Worm (Caenorhabditis elegans) whole organism, L4/young adult: Measurements from ENCODE around the gene F11F1.1.
A peak's percentile ranks its signal among the peaks of the same experiment; 100 is the strongest.
"Not testable (repeated sequence)": the region's sequence is repeated elsewhere in the genome, so short reads cannot be mapped to it uniquely, and the experiment has no call there.

Experiments
- W03F9.2 ChIP-seq: fragments of 150-350 bp; optimal IDR thresholded peaks from 2 replicates; lab custom pipeline; 2014; ENCODE audit warnings: missing biosample characterization, missing genetic modification characterization
- dao-5 ChIP-seq: sonication (generic microtip); optimal IDR thresholded peaks from 2 replicates; lab custom pipeline; 2016; ENCODE audit warnings: missing genotype, missing genetic modification characterization, moderate library complexity, missing compliant biosample characterization
- him-1 ChIP-seq: sonication (generic microtip); optimal IDR thresholded peaks from 2 replicates; lab custom pipeline; 2016; ENCODE audit warnings: missing genotype, missing genetic modification reagents, missing genetic modification characterization, missing compliant biosample characterization

Gene F11F1.1

DNA sequence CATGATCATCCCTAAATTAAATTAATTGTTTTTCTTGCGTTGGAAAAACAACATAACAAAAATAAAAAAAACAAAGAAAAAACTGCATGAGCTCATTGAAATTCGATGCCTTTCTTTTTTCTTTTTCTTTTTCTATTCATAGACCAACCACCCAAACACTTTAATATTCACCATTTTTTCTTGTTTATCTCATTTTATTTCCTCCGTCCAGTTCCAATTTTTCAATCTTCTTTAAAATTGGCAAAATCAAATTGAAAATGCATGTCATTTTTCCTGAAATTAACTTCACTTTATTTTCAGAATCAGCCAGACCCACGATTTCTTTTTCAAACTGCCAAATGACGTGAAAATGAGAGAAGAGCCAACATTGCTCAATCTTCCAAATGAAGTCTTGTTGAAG, 9.5 kb upstream of the F11F1.1 start, which contains the start of gene T03F6.4:
T03F6.4 (plus strand) TSS at position 301 of the 400 bp plus-strand sequence.
- no peak for TF ChIP-seq dao-5
- TF ChIP-seq him-1, result no peak
- TF ChIP-seq W03F9.2 (tag; lab: Kevin White, UChicago), result no peak

DNA sequence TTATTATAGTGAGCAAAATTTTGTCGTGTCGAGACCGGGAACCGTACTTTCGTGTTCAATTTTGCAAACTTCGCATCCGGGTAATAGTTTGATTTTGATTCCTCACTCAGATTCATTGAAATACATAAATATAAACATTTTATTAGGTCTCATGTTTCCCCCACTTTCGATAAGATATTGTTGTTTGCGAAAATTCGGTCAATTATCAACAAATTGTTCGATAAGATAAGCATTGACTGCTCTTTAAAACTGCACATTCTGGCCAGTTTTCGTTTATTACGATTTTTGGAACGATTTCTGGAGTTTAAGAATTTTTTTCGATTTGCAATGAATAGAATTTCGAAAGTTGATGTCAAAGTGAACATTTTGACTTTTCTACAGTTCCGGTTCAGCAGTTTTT, 6.7 kb upstream of the F11F1.1 start:
- no peak for TF ChIP-seq dao-5
- TF ChIP-seq him-1, result no peak
- no peak for TF ChIP-seq W03F9.2 (tag; lab: Kevin White, UChicago)

DNA sequence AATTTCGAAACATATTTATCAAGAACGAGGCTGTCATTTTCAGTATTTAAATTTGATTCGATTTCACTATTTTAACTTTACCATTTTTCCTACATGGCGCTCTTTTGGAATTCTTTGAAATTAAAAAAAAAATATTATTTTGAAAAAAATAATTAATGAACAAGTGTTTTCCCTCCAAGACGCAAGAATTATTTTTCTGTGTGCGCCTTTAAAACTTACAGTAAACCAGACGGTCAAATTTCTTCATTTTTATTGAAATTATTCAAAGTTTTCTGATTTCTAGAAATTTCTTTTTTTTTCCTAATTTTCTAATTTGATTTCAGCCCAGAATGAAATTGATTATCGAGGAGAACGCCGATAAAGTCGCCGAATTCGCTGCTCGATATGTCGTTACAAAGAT, 6.3 kb upstream of the F11F1.1 start, which contains the start of gene T03F6.3:
T03F6.3 (plus strand) TSS at position 318 of the 400 bp plus-strand sequence.
- TF ChIP-seq dao-5 (no peak), W03F9.2 (tag; lab: Kevin White, UChicago) (no peak), him-1 (no peak)

DNA sequence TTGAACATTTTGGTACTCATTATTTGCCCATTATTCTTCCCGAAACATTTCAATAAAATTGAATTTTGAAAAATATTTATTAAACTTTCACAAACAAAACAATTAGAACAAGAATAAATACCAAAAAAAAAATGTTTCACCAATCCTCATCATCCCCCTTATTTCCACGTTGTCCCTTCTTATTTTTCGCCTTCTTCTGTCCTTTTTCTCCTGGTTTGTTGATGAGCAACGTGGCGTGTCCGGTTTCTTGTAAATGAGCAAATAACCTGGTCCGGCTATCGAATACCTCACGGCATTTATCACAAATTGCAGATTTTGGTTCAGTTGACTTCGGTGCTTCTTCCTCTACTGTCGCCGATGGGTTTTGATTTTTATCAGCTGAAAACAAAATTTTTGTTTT, 4.6 kb upstream of the F11F1.1 start:
- TF ChIP-seq him-1, result no peak
- TF ChIP-seq dao-5, result no peak
- TF ChIP-seq W03F9.2 (tag; lab: Kevin White, UChicago), result no peak

DNA sequence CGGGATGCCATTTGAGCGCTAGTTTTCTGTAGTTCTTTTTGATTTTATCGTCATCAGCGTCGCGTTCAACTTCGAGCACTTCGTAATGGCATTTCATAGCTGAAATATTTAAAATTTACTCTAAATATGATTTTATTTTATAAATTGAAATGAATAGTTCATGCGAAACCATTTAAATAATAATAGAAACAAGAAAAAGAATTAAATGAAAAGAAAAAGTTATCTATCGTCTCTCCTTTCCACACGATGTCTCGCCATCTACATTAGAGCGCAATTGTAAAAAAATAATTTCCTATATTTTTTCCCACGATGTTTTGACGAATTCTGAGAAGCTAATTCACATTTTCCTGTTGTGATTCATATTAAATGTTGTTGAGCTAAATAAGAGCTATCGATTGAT, 2.1 kb upstream of the F11F1.1 start, which contains the start of gene dnj-17:
dnj-17 (minus strand) TSS at position 101 of the 400 bp plus-strand sequence.
- TF ChIP-seq him-1 (no peak), W03F9.2 (tag; lab: Kevin White, UChicago) (no peak), dao-5 (no peak)

DNA sequence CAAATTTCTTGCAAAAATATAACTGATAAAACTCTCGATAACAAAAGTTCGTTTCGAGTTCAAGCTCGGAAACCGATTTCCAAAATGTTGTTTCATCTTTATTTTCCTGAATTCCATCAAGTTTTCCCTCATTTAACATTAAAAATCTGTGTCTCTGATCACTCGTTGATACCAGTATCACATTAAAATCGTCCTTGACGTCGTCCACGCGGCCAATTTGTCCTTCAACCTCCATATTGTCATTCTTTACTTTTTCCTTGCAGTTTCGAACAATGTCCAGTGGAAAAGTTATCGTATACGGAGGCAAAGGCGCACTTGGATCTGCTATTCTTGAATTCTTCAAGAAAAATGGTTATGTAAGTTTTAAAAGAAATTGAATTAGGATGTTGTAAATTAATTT, 1.7 kb upstream of the F11F1.1 start, which contains the start of gene qdpr-1:
qdpr-1 (plus strand) TSS at position 264 of the 400 bp plus-strand sequence.
- TF ChIP-seq W03F9.2 (tag; lab: Kevin White, UChicago), result no peak
- no peak for TF ChIP-seq him-1
- TF ChIP-seq dao-5, result no peak

DNA sequence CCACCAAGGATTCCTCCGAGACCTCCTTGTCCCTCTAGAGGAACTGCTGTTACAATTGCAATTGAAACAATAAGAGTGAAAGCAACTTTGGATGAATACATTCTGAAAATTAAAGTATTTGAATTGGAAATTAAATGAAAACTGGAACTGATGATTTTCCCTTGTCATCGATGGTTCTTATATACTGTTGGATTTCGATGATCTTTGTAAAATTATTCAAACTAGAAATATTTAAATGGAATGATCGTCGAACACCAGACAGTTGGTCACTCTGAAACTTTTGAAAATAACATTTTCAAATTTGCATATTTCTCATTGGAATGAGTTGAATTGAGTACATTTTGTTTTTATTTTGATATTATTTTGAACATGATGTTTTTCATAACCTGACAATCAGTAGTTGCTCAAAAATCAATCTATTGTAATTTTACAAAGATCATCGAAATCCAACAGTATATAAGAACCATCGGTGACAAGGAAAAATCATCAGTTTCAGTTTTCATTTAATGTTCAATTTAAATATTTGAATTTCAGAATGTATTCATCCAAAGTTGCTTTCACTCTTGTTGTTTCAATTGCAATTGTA, 6.4 kb downstream of the F11F1.1 start, which contains the start of the genes srlf-9 and srlf-10:
srlf-9 (minus strand) TSS at position 101 of the 586 bp plus-strand sequence.
srlf-10 (plus strand) TSS at position 536 of the 586 bp plus-strand sequence.
- TF ChIP-seq him-1; W03F9.2 (tag; lab: Kevin White, UChicago); dao-5: not testable (repeated sequence)

DNA sequence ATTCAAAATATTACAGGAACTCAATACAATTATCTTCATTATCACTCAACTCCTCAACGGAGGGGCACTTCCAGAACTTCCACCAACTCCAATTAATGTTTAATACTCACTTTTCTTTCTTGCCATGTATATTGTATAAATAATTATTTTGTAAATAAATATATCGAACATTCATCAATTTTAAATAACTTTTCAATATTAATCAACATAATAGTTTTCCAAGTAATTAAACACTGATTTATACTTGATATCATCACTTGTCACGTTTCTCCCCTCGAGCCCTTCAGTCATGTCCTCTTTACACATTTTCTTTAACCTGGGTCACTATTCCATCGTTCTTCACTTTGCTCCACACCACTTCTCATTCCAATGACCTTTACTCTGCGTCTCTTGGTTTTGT, 7.6 kb downstream of the F11F1.1 start, which contains the start of gene mig-18:
mig-18 (plus strand) TSS at position 301 of the 400 bp plus-strand sequence.
- TF ChIP-seq dao-5, result no peak
- no peak for TF ChIP-seq him-1
- TF ChIP-seq W03F9.2 (tag; lab: Kevin White, UChicago), result no peak

DNA sequence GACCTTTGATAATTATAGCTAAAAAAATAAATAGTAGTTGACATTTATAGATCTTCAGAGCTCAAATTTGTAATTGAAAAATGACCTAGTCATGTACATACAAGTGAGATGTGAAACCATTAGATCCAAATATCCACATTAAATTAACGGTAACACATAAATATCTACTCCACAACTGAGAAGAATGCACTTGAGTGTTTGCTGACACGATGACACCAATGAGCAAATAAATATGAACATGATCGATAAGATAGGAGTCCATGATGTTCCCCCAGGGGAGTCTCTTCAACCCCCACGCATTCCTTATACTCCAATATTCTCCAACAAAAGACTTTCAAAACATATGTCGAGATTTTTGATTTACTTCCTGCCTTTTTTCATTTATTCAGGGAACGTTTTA, 9.1 kb downstream of the F11F1.1 start, which contains the start of gene ttr-52:
ttr-52 (plus strand) TSS at position 301 of the 400 bp plus-strand sequence.
- no peak for TF ChIP-seq him-1
- no peak for TF ChIP-seq dao-5
- TF ChIP-seq W03F9.2 (tag; lab: Kevin White, UChicago), result no peak

DNA sequence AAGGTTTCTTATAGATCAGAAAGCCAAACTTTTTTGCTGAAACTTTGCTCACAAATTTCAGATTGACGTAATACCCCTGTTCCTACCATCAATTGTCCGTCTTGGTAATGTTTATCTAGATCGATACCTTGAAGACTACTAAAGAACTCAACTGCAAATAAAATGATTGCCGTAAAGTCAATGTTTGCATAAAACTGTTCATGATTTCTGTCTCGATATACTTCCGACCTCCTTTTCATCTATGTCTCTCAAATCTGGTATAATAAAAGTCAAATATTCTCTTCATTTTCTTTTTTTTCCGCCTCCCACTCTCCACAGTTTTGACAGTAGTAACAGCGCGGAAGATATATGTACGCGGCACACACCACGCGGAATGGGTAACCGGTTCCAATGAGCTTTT, 10.1 kb downstream of the F11F1.1 start, which contains the start of gene nas-1:
nas-1 (plus strand) TSS at position 301 of the 400 bp plus-strand sequence.
- TF ChIP-seq dao-5 (no peak), W03F9.2 (tag; lab: Kevin White, UChicago) (no peak), him-1 (no peak)

DNA sequence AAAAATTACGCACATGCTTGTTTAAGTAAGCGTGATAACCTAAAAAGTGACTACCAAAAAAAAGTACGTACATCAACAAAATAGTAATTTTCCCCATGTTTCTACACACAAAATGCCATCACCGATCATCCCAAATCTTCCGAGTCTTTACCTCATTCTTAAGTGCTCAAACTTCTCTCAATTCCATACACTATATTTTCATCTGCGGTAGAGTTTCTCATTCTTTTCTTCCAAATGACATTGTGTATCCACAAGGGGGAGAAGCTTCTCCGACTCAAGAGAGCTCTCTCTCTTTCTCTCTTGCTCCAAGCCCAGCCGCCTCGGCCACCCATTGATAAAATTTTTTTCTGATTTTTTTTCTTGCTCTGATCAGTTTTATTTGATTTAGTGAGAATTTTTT, 14.1 kb downstream of the F11F1.1 start, which contains the start of gene myo-6:
myo-6 (plus strand) TSS at position 301 of the 400 bp plus-strand sequence.
- TF ChIP-seq dao-5, result no peak
- TF ChIP-seq W03F9.2 (tag; lab: Kevin White, UChicago), result no peak
- TF ChIP-seq him-1, result no peak

DNA sequence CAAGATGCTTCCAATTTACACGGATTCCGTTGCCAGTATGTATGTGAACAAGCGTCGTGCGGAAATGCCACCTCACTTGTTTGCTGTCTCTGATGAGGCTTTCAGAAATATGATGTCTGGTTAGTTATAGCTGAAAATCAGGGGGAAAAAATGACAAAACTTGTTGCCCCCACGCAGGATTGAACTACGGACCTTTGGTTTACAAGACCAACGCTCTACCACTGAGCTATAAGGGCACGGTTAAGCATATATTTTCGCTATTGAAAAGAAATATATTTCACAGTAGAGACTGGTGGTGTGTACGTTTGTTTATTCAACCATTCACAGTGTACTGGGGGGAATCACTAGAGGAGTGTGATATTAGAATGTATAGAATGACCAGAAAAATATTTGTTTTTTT, 15.8 kb downstream of the F11F1.1 start:
- TF ChIP-seq W03F9.2 (tag; lab: Kevin White, UChicago) (no peak), dao-5 (no peak), him-1 (no peak)

DNA sequence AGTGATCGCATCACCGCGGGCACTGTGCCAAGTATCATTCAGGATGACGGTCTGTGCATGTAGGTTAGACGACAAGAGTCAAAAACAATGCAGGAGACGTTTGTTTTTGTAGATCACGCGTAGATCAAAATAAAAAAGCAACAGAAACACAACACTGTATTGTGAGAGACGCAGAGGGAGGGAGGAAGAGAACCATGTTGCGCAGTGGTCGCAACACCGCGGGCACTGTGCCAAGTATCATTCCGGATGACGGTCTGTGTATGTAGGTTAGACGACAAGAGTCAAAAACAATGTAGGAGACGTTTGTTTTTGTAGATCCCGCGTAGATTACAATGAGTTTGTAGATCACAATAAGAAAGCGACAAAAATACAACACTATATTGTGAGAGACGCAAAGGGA, 23.6 kb downstream of the F11F1.1 start:
- TF ChIP-seq him-1, result no peak
- TF ChIP-seq W03F9.2 (tag; lab: Kevin White, UChicago), result no peak
- TF ChIP-seq dao-5, result no peak

DNA sequence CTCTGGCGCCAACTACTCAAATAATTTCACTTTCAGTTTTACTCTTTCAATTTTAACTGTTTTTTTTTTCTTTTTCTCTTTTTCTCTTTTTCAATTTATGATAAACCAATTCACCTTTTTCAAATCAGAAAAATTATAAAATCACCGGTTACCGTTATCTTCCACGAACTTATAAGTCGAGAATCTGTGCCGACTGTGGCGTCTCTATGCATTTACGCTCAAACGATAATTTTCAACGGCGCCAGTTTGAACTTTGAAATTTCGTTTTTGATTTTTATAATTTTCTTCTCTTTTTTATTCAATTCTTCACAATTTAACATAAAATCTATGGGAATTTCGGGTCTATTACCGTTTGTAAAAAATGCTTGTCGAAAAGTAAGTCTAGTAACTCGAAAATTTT, 28.1 kb downstream of the F11F1.1 start, which contains the start of gene exo-1:
exo-1 (plus strand) TSS at position 101 of the 400 bp plus-strand sequence.
- no peak for TF ChIP-seq him-1
- peak; percentile 87 for TF ChIP-seq W03F9.2 (tag; lab: Kevin White, UChicago)

DNA sequence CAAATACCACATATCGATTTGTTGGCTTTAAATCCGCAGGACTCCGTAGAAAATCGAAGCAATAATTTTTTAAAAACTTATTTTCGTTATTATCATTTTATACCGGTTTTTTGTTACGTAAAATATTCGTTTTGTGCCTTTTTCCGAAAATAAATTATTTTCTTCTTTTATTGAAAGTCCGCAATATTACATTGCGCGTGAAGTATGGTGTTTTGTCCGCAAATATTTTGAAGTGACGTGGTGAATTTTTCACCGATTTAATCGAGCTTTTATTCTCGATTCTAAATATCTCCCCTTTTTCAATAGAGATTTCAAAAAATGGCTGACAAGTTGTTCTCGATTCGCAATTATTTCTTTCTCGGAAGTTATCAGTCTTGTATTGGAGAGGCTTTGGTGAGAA, 30.7 kb downstream of the F11F1.1 start, which contains the start of gene cope-1:
cope-1 (plus strand) TSS at position 229 of the 400 bp plus-strand sequence.
- TF ChIP-seq dao-5 (no peak), W03F9.2 (tag; lab: Kevin White, UChicago) (no peak)
